Fruit fly (Drosophila melanogaster) whole organism, embryonic: ENCODE results near the gene ClC-c.
A peak's percentile ranks its signal among the peaks of the same experiment; 100 is the strongest.

Source experiments
- ATbp ChIP-seq: fragments of 200-800 bp; sonication (Bioruptor generic); optimal IDR thresholded peaks from 2 replicates; lab custom pipeline; 2017; ENCODE audit warnings: missing biosample characterization, mild to moderate bottlenecking, missing genetic modification characterization, missing genetic modification reagents
- B-H2 ChIP-seq: fragments of 200-800 bp; sonication (Bioruptor generic); optimal IDR thresholded peaks from 2 replicates; lab custom pipeline; 2018; ENCODE audit warnings: missing biosample characterization, mild to moderate bottlenecking, missing genetic modification characterization
- CG10431 ChIP-seq: fragments of 200-800 bp; sonication (Bioruptor generic); optimal IDR thresholded peaks from 3 replicates; lab custom pipeline; 2018; ENCODE audit warnings: missing biosample characterization, mild to moderate bottlenecking, missing genetic modification characterization
- CG11093 ChIP-seq: fragments of 200-800 bp; sonication (Bioruptor generic); IDR thresholded peaks from 3 replicates; pipeline ENCODE4 v1.3.6; 2022; ENCODE audit warnings: missing biosample characterization, missing genetic modification characterization
- CG11398 ChIP-seq: fragments of 200-800 bp; sonication (Bioruptor generic); optimal IDR thresholded peaks from 2 replicates; lab custom pipeline; 2016; ENCODE audit warnings: missing biosample characterization, missing genetic modification characterization
- CG11695 ChIP-seq: fragments of 200-800 bp; sonication (Bioruptor generic); IDR thresholded peaks from 3 replicates; pipeline ENCODE4 v1.3.6; 2022; ENCODE audit warnings: missing biosample characterization, missing genetic modification characterization
- CG13424 ChIP-seq: fragments of 200-800 bp; sonication (Bioruptor generic); optimal IDR thresholded peaks from 2 replicates; lab custom pipeline; 2019; ENCODE audit warnings: missing biosample characterization, mild to moderate bottlenecking, missing genetic modification characterization, moderate library complexity
- CG15011 ChIP-seq: fragments of 200-800 bp; sonication (Bioruptor generic); optimal IDR thresholded peaks from 3 replicates; lab custom pipeline; 2018; ENCODE audit warnings: missing biosample characterization, mild to moderate bottlenecking, missing genetic modification characterization
- CG15073 ChIP-seq: fragments of 200-800 bp; sonication (Bioruptor generic); optimal IDR thresholded peaks from 2 replicates; lab custom pipeline; 2016; ENCODE audit warnings: missing biosample characterization, missing genetic modification characterization
- CG15479 ChIP-seq: fragments of 200-800 bp; sonication (Bioruptor generic); optimal IDR thresholded peaks from 3 replicates; lab custom pipeline; 2019; ENCODE audit warnings: missing biosample characterization, mild to moderate bottlenecking, missing genetic modification characterization, moderate library complexity
- CG16779 ChIP-seq: fragments of 200-800 bp; sonication (Bioruptor generic); IDR thresholded peaks from 2 replicates; pipeline ENCODE4 v1.3.6; 2022; ENCODE audit warnings: missing biosample characterization, missing genetic modification characterization
- CG16813 ChIP-seq: fragments of 200-800 bp; sonication (Bioruptor generic); IDR thresholded peaks from 3 replicates; pipeline ENCODE4 v1.3.6; 2022; ENCODE audit warnings: missing biosample characterization, missing genetic modification characterization; ENCODE audit not compliant: partially characterized antibody
- CG34376 ChIP-seq: fragments of 200-800 bp; sonication (Bioruptor generic); optimal IDR thresholded peaks from 2 replicates; lab custom pipeline; 2018; ENCODE audit warnings: missing biosample characterization, mild to moderate bottlenecking, missing genetic modification characterization
- CG3726 ChIP-seq: fragments of 200-800 bp; sonication (Bioruptor generic); IDR thresholded peaks from 3 replicates; pipeline ENCODE4, ENCODE4 v1.3.6; 2022; ENCODE audit warnings: missing biosample characterization, missing genetic modification characterization
- CG7745 ChIP-seq: fragments of 200-800 bp; sonication (Bioruptor generic); optimal IDR thresholded peaks from 2 replicates; lab custom pipeline; 2018; ENCODE audit warnings: missing biosample characterization, mild to moderate bottlenecking, missing genetic modification characterization, moderate library complexity
- CG7928 ChIP-seq: fragments of 200-800 bp; sonication (Bioruptor generic); optimal IDR thresholded peaks from 2 replicates; lab custom pipeline; 2017; ENCODE audit warnings: missing biosample characterization, mild to moderate bottlenecking, missing genetic modification characterization
- CG9876 ChIP-seq: fragments of 200-800 bp; sonication (Bioruptor generic); optimal IDR thresholded peaks from 2 replicates; lab custom pipeline; 2016; ENCODE audit warnings: missing biosample characterization, missing genetic modification characterization
- D19B ChIP-seq: fragments of 200-800 bp; sonication (Bioruptor generic); optimal IDR thresholded peaks from 2 replicates; lab custom pipeline; 2017; ENCODE audit warnings: missing biosample characterization, mild to moderate bottlenecking, missing genetic modification characterization
- Doc3 ChIP-seq: fragments of 200-800 bp; sonication (Bioruptor generic); IDR thresholded peaks from 3 replicates; pipeline ENCODE4 v1.3.6; 2022; ENCODE audit warnings: missing biosample characterization, missing genetic modification characterization; ENCODE audit not compliant: partially characterized antibody
- Dp ChIP-seq: fragments of 200-800 bp; sonication (Bioruptor generic); optimal IDR thresholded peaks from 2 replicates; lab custom pipeline; 2018; ENCODE audit warnings: missing biosample characterization, mild to moderate bottlenecking, missing genetic modification characterization, moderate library complexity
- Fer2 ChIP-seq: fragments of 200-800 bp; sonication (Bioruptor generic); optimal IDR thresholded peaks from 2 replicates; lab custom pipeline; 2018; ENCODE audit warnings: missing biosample characterization, mild to moderate bottlenecking, missing genetic modification characterization, moderate library complexity
- HLHmδ ChIP-seq: fragments of 200-800 bp; sonication (Bioruptor generic); optimal IDR thresholded peaks from 2 replicates; lab custom pipeline; 2018; ENCODE audit warnings: missing biosample characterization, mild to moderate bottlenecking, missing genetic modification characterization, moderate library complexity
- Jarid2 ChIP-seq: fragments of 200-800 bp; sonication (Bioruptor generic); optimal IDR thresholded peaks from 3 replicates; lab custom pipeline; 2017; ENCODE audit warnings: mild to moderate bottlenecking, missing biosample characterization, missing genetic modification reagents, missing genetic modification characterization
- Med ChIP-seq: fragments of 200-800 bp; sonication (Bioruptor generic); peaks from one replicate; lab custom pipeline; 2016; ENCODE audit warnings: missing biosample characterization, missing genetic modification characterization, mild to moderate bottlenecking, inconsistent platforms, moderate library complexity
- NC2β ChIP-seq: fragments of 200-800 bp; sonication (Bioruptor generic); optimal IDR thresholded peaks from 2 replicates; lab custom pipeline; 2016; ENCODE audit warnings: missing biosample characterization, missing genetic modification characterization
- Neu2 ChIP-seq: fragments of 200-800 bp; sonication (Bioruptor generic); optimal IDR thresholded peaks from 3 replicates; lab custom pipeline; 2016; ENCODE audit warnings: missing biosample characterization, missing genetic modification characterization, borderline replicate concordance
- NfI ChIP-seq: fragments of 200-800 bp; sonication (Bioruptor generic); optimal IDR thresholded peaks from 3 replicates; lab custom pipeline; 2018; ENCODE audit warnings: missing biosample characterization, mild to moderate bottlenecking, missing genetic modification characterization, moderate library complexity
- Optix ChIP-seq: fragments of 200-800 bp; sonication (Bioruptor generic); IDR thresholded peaks from 3 replicates; pipeline ENCODE4 v1.3.6; 2022; ENCODE audit warnings: missing biosample characterization, missing genetic modification characterization
- PHDP ChIP-seq: fragments of 200-800 bp; sonication (Bioruptor generic); optimal IDR thresholded peaks from 3 replicates; lab custom pipeline; 2018; ENCODE audit warnings: missing biosample characterization, mild to moderate bottlenecking, missing genetic modification characterization, moderate library complexity
- Scr ChIP-seq: fragments of 200-800 bp; sonication (Bioruptor generic); IDR thresholded peaks from 2 replicates; pipeline ENCODE4 v1.3.6; 2022; ENCODE audit warnings: missing biosample characterization, missing genetic modification characterization; ENCODE audit not compliant: partially characterized antibody
- Ssrp ChIP-seq: fragments of 200-800 bp; sonication (Bioruptor generic); optimal IDR thresholded peaks from 2 replicates; lab custom pipeline; 2018; ENCODE audit warnings: missing biosample characterization, mild to moderate bottlenecking, missing genetic modification characterization, moderate library complexity
- abd-A ChIP-seq: fragments of 200-800 bp; sonication (Bioruptor generic); optimal IDR thresholded peaks from 3 replicates; lab custom pipeline; 2019; ENCODE audit warnings: missing biosample characterization, mild to moderate bottlenecking, missing genetic modification characterization, moderate library complexity
- ase ChIP-seq: fragments of 200-800 bp; sonication (Bioruptor generic); IDR thresholded peaks from 3 replicates; pipeline ENCODE4 v1.3.6; 2022; ENCODE audit warnings: missing biosample characterization, missing genetic modification characterization
- chinmo ChIP-seq: fragments of 200-800 bp; sonication (Bioruptor generic); IDR thresholded peaks from 4 replicates; pipeline ENCODE4 v1.3.6; 2022; ENCODE audit warnings: missing biosample characterization, missing genetic modification characterization; ENCODE audit not compliant: partially characterized antibody
- corto ChIP-seq: fragments of 200-800 bp; sonication (Bioruptor generic); optimal IDR thresholded peaks from 2 replicates; lab custom pipeline; 2016; ENCODE audit warnings: missing biosample characterization, mild to moderate bottlenecking, missing genetic modification characterization, moderate library complexity
- crol ChIP-seq: fragments of 200-800 bp; sonication (Bioruptor generic); IDR thresholded peaks from 2 replicates; pipeline ENCODE4 v1.3.6; 2022; ENCODE audit warnings: missing biosample characterization, missing genetic modification characterization
- da ChIP-seq: fragments of 200-800 bp; sonication (Bioruptor generic); optimal IDR thresholded peaks from 2 replicates; lab custom pipeline; 2016; ENCODE audit warnings: missing biosample characterization, missing genetic modification characterization
- dm ChIP-seq: fragments of 200-800 bp; sonication (Bioruptor generic); optimal IDR thresholded peaks from 3 replicates; lab custom pipeline; 2016; ENCODE audit warnings: missing biosample characterization, missing genetic modification characterization
- fru ChIP-seq: fragments of >200 bp; optimal IDR thresholded peaks from 2 replicates; lab custom pipeline; 2017
- jing ChIP-seq: fragments of 200-800 bp; sonication (Bioruptor generic); optimal IDR thresholded peaks from 2 replicates; lab custom pipeline; 2018; ENCODE audit warnings: missing biosample characterization, mild to moderate bottlenecking, missing genetic modification characterization
- lov ChIP-seq, 2 experiments: fragments of 200-800 bp in 1 of 2; fragments of >200 bp in 1 of 2; sonication (Bioruptor generic) in 1 of 2; IDR thresholded peaks in 1 of 2; optimal IDR thresholded peaks in 1 of 2; 2 replicates in 1 of 2; 3 replicates in 1 of 2; pipeline versions ENCODE4 v1.3.6 to Lab custom; 2017 to 2022; ENCODE audit warnings: missing biosample characterization in 1 of 2, missing genetic modification characterization in 1 of 2
- pfk ChIP-seq: fragments of 200-800 bp; sonication (Bioruptor generic); optimal IDR thresholded peaks from 2 replicates; lab custom pipeline; 2018; ENCODE audit warnings: missing biosample characterization, mild to moderate bottlenecking, missing genetic modification characterization, moderate library complexity
- slp2 ChIP-seq: fragments of 200-800 bp; sonication (Bioruptor generic); optimal IDR thresholded peaks from 2 replicates; lab custom pipeline; 2016; ENCODE audit warnings: missing biosample characterization, missing genetic modification characterization
- so ChIP-seq: fragments of 200-800 bp; sonication (Bioruptor generic); IDR thresholded peaks from 3 replicates; pipeline ENCODE4 v1.3.6; 2022; ENCODE audit warnings: missing biosample characterization, missing genetic modification characterization
- ttk ChIP-seq: fragments of 200-800 bp; sonication (Bioruptor generic); IDR thresholded peaks from 2 replicates; pipeline ENCODE4 v2.1.2; 2022; ENCODE audit warnings: missing biosample characterization, missing genetic modification characterization
- unc-4 ChIP-seq: fragments of 200-800 bp; sonication (Bioruptor generic); IDR thresholded peaks from 2 replicates; pipeline ENCODE4 v1.3.6; 2022; ENCODE audit warnings: missing biosample characterization, missing genetic modification characterization; ENCODE audit not compliant: partially characterized antibody
- zen2 ChIP-seq: fragments of 200-800 bp; sonication (Bioruptor generic); IDR thresholded peaks from 3 replicates; pipeline ENCODE4 v1.3.6; 2022; ENCODE audit warnings: missing biosample characterization, missing genetic modification characterization; ENCODE audit not compliant: partially characterized antibody
- zfh1 ChIP-seq: fragments of 200-800 bp; sonication (Bioruptor generic); IDR thresholded peaks from 3 replicates; pipeline ENCODE4 v1.3.6; 2022; ENCODE audit warnings: missing biosample characterization, missing genetic modification characterization

ClC-c gene

DNA sequence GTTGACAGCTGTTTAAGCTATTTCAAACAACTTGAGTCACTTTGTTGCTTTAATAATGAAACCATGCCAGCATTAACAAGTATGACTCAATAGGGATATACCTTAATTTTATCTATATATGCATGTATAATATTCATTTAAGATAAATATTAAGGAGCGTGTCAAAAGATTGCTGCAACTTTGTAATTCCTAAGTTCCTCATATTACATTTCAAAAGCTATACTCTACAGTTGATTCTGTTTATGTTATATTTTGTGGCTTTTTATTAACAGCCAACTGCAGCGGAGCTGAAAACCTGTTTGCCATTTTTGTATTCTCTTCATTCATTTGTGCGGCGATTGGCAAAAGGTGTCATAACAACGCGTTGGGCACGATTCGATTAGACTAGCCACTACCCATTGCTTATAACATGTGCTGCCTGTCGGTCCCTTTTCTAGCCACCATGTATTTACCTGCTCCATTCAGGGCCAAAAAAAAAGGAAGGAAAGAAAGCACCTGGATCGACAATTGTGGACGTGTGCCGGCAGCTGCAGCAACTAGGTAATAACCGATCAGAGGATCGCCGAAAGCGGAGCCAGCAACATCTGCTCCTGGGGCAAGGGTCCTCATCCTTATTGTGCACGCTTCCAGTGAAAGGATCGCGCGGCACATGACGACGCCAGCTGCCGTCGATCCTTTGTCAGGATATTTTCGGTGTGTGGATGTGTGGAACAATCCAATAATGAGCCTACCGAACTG is 41.4 kb upstream of the ClC-c start (continued):
- TF ChIP-seq CG11398 (no peak), Med (GFP tag; lab: Kevin White, UChicago) (peak; percentile 58), abd-A (no peak), PHDP (tag; lab: Kevin White, UChicago) (no peak), crol (GFP tag; lab: Robert Waterston, UW) (no peak), Fer2 (no peak), CG11695 (GFP tag; lab: Robert Waterston, UW) (no peak), CG34376 (GFP tag; lab: Kevin White, UChicago) (no peak), unc-4 (no peak), CG15479 (GFP tag; lab: Kevin White, UChicago) (no peak), CG16813 (no peak), B-H2 (GFP tag; lab: Kevin White, UChicago) (no peak), ttk (GFP tag; lab: Robert Waterston, UW) (no peak), D19B (GFP tag; lab: Kevin White, UChicago) (peak; percentile 73), CG11093 (GFP tag; lab: Robert Waterston, UW) (no peak), zen2 (GFP tag; lab: Robert Waterston, UW) (no peak), CG7928 (GFP tag; lab: Kevin White, UChicago) (no peak), corto (GFP tag; lab: Kevin White, UChicago) (peak; percentile 9), CG7745 (no peak), CG9876 (GFP tag; lab: Kevin White, UChicago) (no peak), Jarid2 (no peak), CG15073 (GFP tag; lab: Kevin White, UChicago) (no peak), Dp (no peak), slp2 (no peak), da (peak; percentile 78), CG13424 (tag; lab: Kevin White, UChicago) (no peak), pfk (GFP tag; lab: Kevin White, UChicago) (no peak), Scr (GFP tag; lab: Robert Waterston, UW) (no peak), CG16779 (GFP tag; lab: Robert Waterston, UW) (no peak), CG10431 (GFP tag; lab: Kevin White, UChicago) (peak; percentile 74), lov (optimal IDR thresholded peaks at IDR 0.05; lab: Kevin White, UChicago) (no peak), lov (GFP tag; IDR thresholded peaks at IDR 0.05; lab: Robert Waterston, UW) (no peak), NfI (GFP tag; lab: Kevin White, UChicago) (no peak), ase (GFP tag; lab: Robert Waterston, UW) (0 out of 3 replicates have a peak, but pooled peaks have one; percentile 48), dm (GFP tag; lab: Kevin White, UChicago) (no peak), Neu2 (GFP tag; lab: Kevin White, UChicago) (no peak), Ssrp (no peak), so (GFP tag; lab: Robert Waterston, UW) (no peak), CG3726 (GFP tag; lab: Robert Waterston, UW) (no peak), zfh1 (0 out of 3 replicates have a peak, but pooled peaks have one; percentile 32), jing (GFP tag; lab: Kevin White, UChicago) (no peak), HLHmδ (GFP tag; lab: Kevin White, UChicago) (peak; percentile 66), Doc3 (GFP tag; lab: Robert Waterston, UW) (no peak), fru (lab: Kevin White, UChicago) (no peak), Optix (0 out of 3 replicates have a peak, but pooled peaks have one; percentile 18), CG15011 (GFP tag; lab: Kevin White, UChicago) (no peak), chinmo (0 out of 4 replicates have a peak, but pooled peaks have one; percentile 7), ATbp (GFP tag; lab: Kevin White, UChicago) (no peak), NC2β (GFP tag; lab: Kevin White, UChicago) (no peak)
